Worm (Caenorhabditis elegans): Measurements from ENCODE around the gene F23D12.7.

Gene F23D12.7

DNA sequence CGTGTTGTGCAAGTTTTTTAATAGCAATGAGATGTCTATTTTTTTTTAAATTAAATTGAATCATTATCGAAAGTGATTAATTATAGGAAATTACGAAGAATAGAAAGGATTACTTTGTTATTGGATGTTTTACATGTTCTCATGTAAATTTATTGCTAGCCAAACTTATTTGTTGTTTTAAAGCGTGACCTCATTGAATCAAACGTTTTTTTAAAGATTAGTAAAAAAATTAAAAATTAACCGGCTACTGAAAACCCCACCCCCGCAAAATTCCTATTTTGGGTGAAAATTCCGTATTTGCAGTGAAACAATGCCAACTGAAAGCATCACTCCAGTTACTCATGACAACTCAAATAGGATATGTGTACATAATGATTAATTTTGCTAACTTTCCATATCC lies 31.2 kb upstream of the F23D12.7 start, which contains the start of gene M163.8:
M163.8 (plus strand) TSS at position 301 of the 400 bp plus-strand sequence.
- no peak for TF ChIP-seq dmd-8 (GFP tag; IDR thresholded peaks at IDR 0.05)
- TF ChIP-seq Y48G9A.11 (GFP tag; IDR thresholded peaks at IDR 0.05): no peak
- TF ChIP-seq F26F4.8 (GFP tag; conservative IDR thresholded peaks at IDR 0.05): no peak
- TF ChIP-seq dmd-6 (GFP tag; IDR thresholded peaks at IDR 0.05): no peak
- TF ChIP-seq zip-11 (GFP tag; IDR thresholded peaks at IDR 0.05): no peak
- TF ChIP-seq nhr-10 (tag; optimal IDR thresholded peaks at IDR 0.05): no peak
- TF ChIP-seq php-3 (GFP tag; IDR thresholded peaks at IDR 0.05): no peak
- TF ChIP-seq lin-13 (GFP tag; optimal IDR thresholded peaks at IDR 0.05): no peak
- TF ChIP-seq zip-2 (tag; optimal IDR thresholded peaks at IDR 0.05): no peak

DNA sequence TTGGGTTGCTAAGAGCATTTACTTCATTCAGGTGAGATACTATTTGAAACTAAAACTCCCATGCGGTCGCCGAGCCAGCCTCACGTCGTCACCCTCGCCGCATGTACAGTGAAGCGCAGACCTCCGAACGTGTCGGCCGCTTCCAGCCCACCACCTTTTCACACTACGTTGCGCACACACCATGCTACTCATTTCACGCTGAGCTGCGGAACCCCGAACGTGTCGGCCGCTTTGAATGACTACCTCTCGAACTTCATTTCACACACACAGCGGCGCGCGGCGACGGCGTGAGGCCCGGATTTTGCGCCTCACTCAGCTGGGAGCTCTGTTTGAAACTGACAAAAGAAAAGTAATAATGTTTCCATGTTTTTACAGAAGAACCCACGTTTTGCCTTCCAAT lies 28.0 kb upstream of the F23D12.7 start:
- no peak for TF ChIP-seq ceh-20 (GFP tag; IDR thresholded peaks at IDR 0.05)
- TF ChIP-seq madf-9 (GFP tag; conservative IDR thresholded peaks at IDR 0.05): no peak
- TF ChIP-seq mes-2 (tag; optimal IDR thresholded peaks at IDR 0.05; ENCODE audit: poor library complexity, severe bottlenecking): no peak
- TF ChIP-seq nhr-111 (GFP tag; optimal IDR thresholded peaks at IDR 0.05): no peak
- TF ChIP-seq dmd-6 (GFP tag; IDR thresholded peaks at IDR 0.05): no peak
- TF ChIP-seq Y5F2A.4 (GFP tag; optimal IDR thresholded peaks at IDR 0.05): no peak
- TF ChIP-seq lsy-2 (tag; optimal IDR thresholded peaks at IDR 0.05): no peak
- TF ChIP-seq duxl-1 (tag; optimal IDR thresholded peaks at IDR 0.05; ENCODE audit: poor library complexity): no peak
- TF ChIP-seq hlh-11 (tag; optimal IDR thresholded peaks at IDR 0.05): peak; percentile 4
- TF ChIP-seq lin-1 (GFP tag; IDR thresholded peaks at IDR 0.05): no peak
- TF ChIP-seq tra-1 (GFP tag; IDR thresholded peaks at IDR 0.05): no peak
- TF ChIP-seq jun-1 (tag; optimal IDR thresholded peaks at IDR 0.05): no peak
- no peak for TF ChIP-seq lin-13 (GFP tag; optimal IDR thresholded peaks at IDR 0.05)
- no peak for TF ChIP-seq cey-2 (tag; optimal IDR thresholded peaks at IDR 0.05; ENCODE audit: borderline replicate concordance, insufficient read depth)
- TF ChIP-seq zag-1 (tag; optimal IDR thresholded peaks at IDR 0.05): no peak
- no peak for TF ChIP-seq hlh-30 (tag; optimal IDR thresholded peaks at IDR 0.05; ENCODE audit: insufficient read depth)
- TF ChIP-seq skn-1 (tag; optimal IDR thresholded peaks at IDR 0.05): no peak
- peak; percentile 76 for TF ChIP-seq set-16 (GFP tag; IDR thresholded peaks at IDR 0.05)
- TF ChIP-seq ztf-7 (tag; optimal IDR thresholded peaks at IDR 0.05): no peak
- no peak for TF ChIP-seq zip-11 (GFP tag; IDR thresholded peaks at IDR 0.05)
- no peak for TF ChIP-seq Y75B8A.6 (GFP tag; IDR thresholded peaks at IDR 0.05)
- TF ChIP-seq Y48G9A.11 (GFP tag; IDR thresholded peaks at IDR 0.05): no peak
- no peak for TF ChIP-seq F10B5.3 (tag; optimal IDR thresholded peaks at IDR 0.05)
- TF ChIP-seq nhr-76 (tag; optimal IDR thresholded peaks at IDR 0.05): no peak
- 0 out of 2 replicates have a peak, but pooled peaks have one; percentile 52 for TF ChIP-seq D1046.2 (GFP tag; IDR thresholded peaks at IDR 0.05)
- no peak for TF ChIP-seq lin-39 (tag; optimal IDR thresholded peaks at IDR 0.05)
- no peak for TF ChIP-seq php-3 (GFP tag; IDR thresholded peaks at IDR 0.05)

DNA sequence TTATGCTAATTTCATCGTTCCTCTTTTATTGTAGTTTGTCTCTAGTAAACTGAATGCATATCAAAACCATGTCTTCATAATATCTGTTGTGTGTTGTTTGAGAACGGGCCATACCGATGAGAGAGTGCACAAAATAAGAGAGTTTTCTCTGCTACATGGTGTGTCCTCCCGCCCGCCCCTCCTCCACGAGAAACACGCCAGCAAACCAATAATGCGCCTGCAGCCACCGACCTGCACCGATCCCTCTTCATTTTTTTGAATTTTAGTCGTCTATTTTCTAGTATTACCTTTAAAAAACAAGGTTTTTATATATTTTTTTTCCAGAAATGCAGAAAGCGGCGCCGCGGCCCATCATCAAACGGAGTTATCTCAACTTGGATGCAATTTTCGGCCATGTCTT lies 26.6 kb upstream of the F23D12.7 start, which contains the start of gene gfi-3:
gfi-3 (plus strand) TSS at position 325 of the 400 bp plus-strand sequence.
- peak; percentile 81 for TF ChIP-seq dpl-1 (GFP tag; optimal IDR thresholded peaks at IDR 0.05)
- TF ChIP-seq tag-97 (GFP tag; IDR thresholded peaks at IDR 0.05): no peak
- TF ChIP-seq lim-7 (GFP tag; IDR thresholded peaks at IDR 0.05): no peak
- TF ChIP-seq aha-1 (tag): peak; percentile 95
- peak in 1 of 2 experiments; percentile 22 for TF ChIP-seq daf-16 (GFP tag; optimal IDR thresholded peaks at IDR 0.05)
- TF ChIP-seq daf-16 (tag; optimal IDR thresholded peaks at IDR 0.05): peak; percentile 59
- peak; percentile 50 for TF ChIP-seq nhr-25 (tag; optimal IDR thresholded peaks at IDR 0.05; ENCODE audit: borderline replicate concordance, insufficient read depth)
- TF ChIP-seq ctbp-1 (GFP tag; IDR thresholded peaks at IDR 0.05): peak; percentile 72
- peak; percentile 64 for TF ChIP-seq mxl-3 (GFP tag; optimal IDR thresholded peaks at IDR 0.05)
- TF ChIP-seq arid-1 (GFP tag; conservative IDR thresholded peaks at IDR 0.05): peak; percentile 52; the same call in 1 of the 2 replicates
- TF ChIP-seq mes-2 (tag; optimal IDR thresholded peaks at IDR 0.05; ENCODE audit: poor library complexity, severe bottlenecking): peak; percentile 89
- TF ChIP-seq nhr-111 (GFP tag; optimal IDR thresholded peaks at IDR 0.05): no peak
- peak; percentile 85 for TF ChIP-seq rbr-2 (tag; optimal IDR thresholded peaks at IDR 0.05)
- TF ChIP-seq nhr-42 (GFP tag; IDR thresholded peaks at IDR 0.05): peak; percentile 74; the same call in 1 of the 2 replicates
- TF ChIP-seq hlh-30 (tag; optimal IDR thresholded peaks at IDR 0.05; ENCODE audit: insufficient read depth): peak; percentile 73
- TF ChIP-seq lin-29 (GFP tag; IDR thresholded peaks at IDR 0.05): 0 out of 2 replicates have a peak, but pooled peaks have one; percentile 19
- TF ChIP-seq lin-13 (GFP tag; optimal IDR thresholded peaks at IDR 0.05): peak; percentile 61
- TF ChIP-seq dmd-8 (GFP tag; IDR thresholded peaks at IDR 0.05): 0 out of 2 replicates have a peak, but pooled peaks have one; percentile 31
- peak; percentile 77 for TF ChIP-seq T26A8.4 (GFP tag; IDR thresholded peaks at IDR 0.05)
- TF ChIP-seq pha-4 (GFP tag; IDR thresholded peaks at IDR 0.05): peak; percentile 78
- TF ChIP-seq pha-4 (tag; optimal IDR thresholded peaks at IDR 0.05): no peak
- TF ChIP-seq tra-1 (GFP tag; IDR thresholded peaks at IDR 0.05): peak; percentile 61; the same call in 1 of the 2 replicates
- no peak for TF ChIP-seq lir-3 (tag; optimal IDR thresholded peaks at IDR 0.05)
